Worm (Caenorhabditis elegans) whole organism, early embryonic: ENCODE results near the gene ndg-4.

Experiments
- B0310.2 ChIP-seq: sonication (generic microtip); optimal IDR thresholded peaks from 2 replicates; lab custom pipeline; 2016; ENCODE audit warnings: mild to moderate bottlenecking, missing genetic modification characterization, missing compliant biosample characterization
- F13C5.2 ChIP-seq: sonication (generic microtip); optimal IDR thresholded peaks from 2 replicates; lab custom pipeline; 2017; ENCODE audit warnings: mild to moderate bottlenecking, missing genetic modification characterization, inconsistent platforms, missing compliant biosample characterization
- aly-1 ChIP-seq: sonication (generic microtip); optimal IDR thresholded peaks from 2 replicates; lab custom pipeline; 2016; ENCODE audit warnings: missing genetic modification characterization, missing compliant biosample characterization
- ama-1 ChIP-seq: fragments of 150-350 bp; optimal IDR thresholded peaks from 2 replicates; lab custom pipeline; 2014
- ceh-13 ChIP-seq: fragments of 200-800 bp; sonication (Bioruptor generic); optimal IDR thresholded peaks from 2 replicates; lab custom pipeline; 2018; ENCODE audit warnings: mild to moderate bottlenecking, missing genetic modification characterization, missing compliant biosample characterization
- ceh-36 ChIP-seq: sonication (generic microtip); optimal IDR thresholded peaks from 2 replicates; lab custom pipeline; 2016; ENCODE audit warnings: missing genetic modification characterization, inconsistent platforms, missing compliant biosample characterization
- ets-7 ChIP-seq: sonication (generic microtip); optimal IDR thresholded peaks from 2 replicates; lab custom pipeline; 2016; ENCODE audit warnings: missing genotype, missing genetic modification characterization, missing compliant biosample characterization
- flt-1 ChIP-seq: fragments of 200-800 bp; sonication (Bioruptor generic); IDR thresholded peaks from 2 replicates; pipeline ENCODE4 v1.3.6; 2022; ENCODE audit warnings: missing genetic modification characterization, missing compliant biosample characterization
- hmbx-1 ChIP-seq: sonication (generic microtip); optimal IDR thresholded peaks from 2 replicates; lab custom pipeline; 2016; ENCODE audit warnings: mild to moderate bottlenecking, missing genetic modification characterization, missing compliant biosample characterization
- hmg-4 ChIP-seq: fragments of 200-800 bp; sonication (Bioruptor generic); optimal IDR thresholded peaks from 2 replicates; lab custom pipeline; 2018; ENCODE audit warnings: mild to moderate bottlenecking, missing genetic modification characterization, missing compliant biosample characterization
- hnd-1 ChIP-seq: sonication (generic microtip); optimal IDR thresholded peaks from 2 replicates; lab custom pipeline; 2016; ENCODE audit warnings: missing genetic modification characterization, missing compliant biosample characterization
- pes-1 ChIP-seq: fragments of 200-800 bp; sonication (Bioruptor generic); IDR thresholded peaks from 2 replicates; pipeline ENCODE4 v1.3.6; 2022; ENCODE audit warnings: missing genetic modification reagents, missing genetic modification characterization, missing compliant biosample characterization
- scrt-1 ChIP-seq: fragments of 200-800 bp; sonication (Bioruptor generic); IDR thresholded peaks from 2 replicates; pipeline ENCODE4 v1.3.6; 2022; ENCODE audit warnings: missing genetic modification characterization, missing compliant biosample characterization
- sea-1 ChIP-seq: fragments of 200-800 bp; sonication (Bioruptor generic); conservative IDR thresholded peaks from 2 replicates; pipeline ENCODE4 v1.3.6; 2022; ENCODE audit warnings: missing genetic modification characterization, missing compliant biosample characterization
- tbx-11 ChIP-seq: fragments of 200-800 bp; sonication (Bioruptor generic); IDR thresholded peaks from 2 replicates; pipeline ENCODE4 v1.3.6; 2022; ENCODE audit warnings: missing genetic modification characterization, missing compliant biosample characterization
- tbx-37 ChIP-seq: fragments of 200-800 bp; sonication (Bioruptor generic); conservative IDR thresholded peaks from 2 replicates; pipeline ENCODE4 v1.3.6; 2022; ENCODE audit warnings: missing genetic modification reagents, missing genetic modification characterization, missing compliant biosample characterization
- tra-4 ChIP-seq: sonication (generic microtip); optimal IDR thresholded peaks from 2 replicates; lab custom pipeline; 2017; ENCODE audit warnings: missing genetic modification characterization, missing compliant biosample characterization

Gene ndg-4

DNA sequence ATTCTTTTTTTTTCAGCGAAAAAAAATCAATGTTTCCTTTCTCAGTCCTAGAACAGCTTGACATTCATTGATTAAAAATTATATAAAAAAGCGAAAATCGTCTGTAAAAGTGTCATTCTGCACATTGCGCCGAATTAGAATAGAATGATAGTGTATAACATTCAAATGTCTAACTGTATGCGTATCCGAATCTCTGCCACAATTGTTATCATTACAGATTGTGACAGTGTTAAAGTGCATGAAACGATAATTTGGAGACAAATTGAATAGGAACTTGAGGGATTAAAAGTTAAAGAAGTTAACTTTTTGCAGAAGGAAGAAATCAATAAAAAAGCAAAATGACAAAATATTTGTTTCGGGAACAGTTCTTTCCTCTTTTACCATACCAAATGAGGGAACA is 1.2 kb upstream of the ndg-4 start:
- TF ChIP-seq hmbx-1 (no peak), tbx-37 (GFP tag; lab: Robert Waterston, UW) (no peak), flt-1 (GFP tag; lab: Robert Waterston, UW) (no peak), scrt-1 (no peak), pes-1 (GFP tag; lab: Robert Waterston, UW) (no peak), tra-4 (tag; lab: Kevin White, UChicago) (no peak), hnd-1 (tag; lab: Kevin White, UChicago) (no peak), hmg-4 (no peak), F13C5.2 (no peak), sea-1 (GFP tag; lab: Robert Waterston, UW) (no peak), B0310.2 (tag; lab: Kevin White, UChicago) (no peak), ceh-13 (GFP tag; lab: Kevin White, UChicago) (no peak), ama-1 (no peak), ets-7 (tag; lab: Kevin White, UChicago) (no peak), ceh-36 (tag; lab: Kevin White, UChicago) (no peak), tbx-11 (GFP tag; lab: Robert Waterston, UW) (no peak)

DNA sequence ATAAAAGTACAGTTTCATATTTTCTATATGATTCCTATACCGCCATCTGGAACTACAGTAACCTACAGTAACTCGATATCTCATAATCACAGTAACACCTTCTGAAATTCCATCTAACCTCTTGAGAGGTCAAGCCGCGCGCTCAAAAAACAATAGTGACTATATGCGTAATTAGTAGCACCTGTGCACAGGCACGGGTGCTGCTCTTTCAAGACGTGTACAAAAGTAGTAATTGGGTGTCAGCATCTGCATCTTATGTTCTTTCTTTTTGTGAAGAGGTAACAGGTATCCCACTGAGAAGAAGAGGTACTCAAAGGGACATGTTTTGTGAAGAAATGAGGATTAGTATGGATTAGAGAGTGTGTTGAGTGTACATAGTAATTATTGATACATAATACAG is 5.8 kb downstream of the ndg-4 start:
- TF ChIP-seq B0310.2 (tag; lab: Kevin White, UChicago) (no peak), hmg-4 (no peak), ama-1 (no peak), hnd-1 (tag; lab: Kevin White, UChicago) (no peak), hmbx-1 (no peak), flt-1 (GFP tag; lab: Robert Waterston, UW) (no peak), F13C5.2 (no peak), ceh-36 (tag; lab: Kevin White, UChicago) (no peak), pes-1 (GFP tag; lab: Robert Waterston, UW) (no peak), sea-1 (GFP tag; lab: Robert Waterston, UW) (no peak), aly-1 (tag; lab: Kevin White, UChicago) (no peak), scrt-1 (no peak), ceh-13 (GFP tag; lab: Kevin White, UChicago) (no peak), tbx-37 (GFP tag; lab: Robert Waterston, UW) (no peak), tra-4 (tag; lab: Kevin White, UChicago) (no peak)

DNA sequence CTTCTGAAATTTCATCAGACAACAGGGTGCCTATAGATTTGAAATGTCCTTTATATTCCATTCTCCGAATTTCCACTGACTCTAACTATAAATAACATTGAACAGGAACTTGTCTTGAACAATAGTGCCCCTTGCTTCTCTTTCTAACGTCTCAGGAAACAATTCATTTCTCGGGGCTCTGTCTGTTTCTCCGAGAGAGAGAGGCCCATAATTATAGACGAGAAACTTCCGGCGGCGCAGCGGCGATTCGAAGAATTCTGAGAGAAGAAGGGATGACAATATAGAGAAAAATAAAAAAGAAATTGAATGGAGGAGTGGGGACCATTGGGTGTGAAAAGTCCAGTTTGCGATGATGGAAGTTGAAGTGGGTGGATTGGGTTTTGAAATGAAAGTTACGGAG is 6.9 kb downstream of the ndg-4 start:
- no peak for TF ChIP-seq aly-1 (tag; lab: Kevin White, UChicago)
- no peak for TF ChIP-seq tbx-37 (GFP tag; lab: Robert Waterston, UW)
- TF ChIP-seq tbx-11 (GFP tag; lab: Robert Waterston, UW), result no peak
- TF ChIP-seq flt-1 (GFP tag; lab: Robert Waterston, UW), result no peak
- no peak for TF ChIP-seq ets-7 (tag; lab: Kevin White, UChicago)
- TF ChIP-seq ceh-36 (tag; lab: Kevin White, UChicago), result no peak
- no peak for TF ChIP-seq hmg-4
- TF ChIP-seq hnd-1 (tag; lab: Kevin White, UChicago), result no peak
- TF ChIP-seq ceh-13 (GFP tag; lab: Kevin White, UChicago), result no peak
- no peak for TF ChIP-seq hmbx-1
- TF ChIP-seq F13C5.2, result no peak
- TF ChIP-seq sea-1 (GFP tag; lab: Robert Waterston, UW), result no peak
- no peak for TF ChIP-seq B0310.2 (tag; lab: Kevin White, UChicago)
- TF ChIP-seq scrt-1, result no peak
- TF ChIP-seq tra-4 (tag; lab: Kevin White, UChicago), result no peak

DNA sequence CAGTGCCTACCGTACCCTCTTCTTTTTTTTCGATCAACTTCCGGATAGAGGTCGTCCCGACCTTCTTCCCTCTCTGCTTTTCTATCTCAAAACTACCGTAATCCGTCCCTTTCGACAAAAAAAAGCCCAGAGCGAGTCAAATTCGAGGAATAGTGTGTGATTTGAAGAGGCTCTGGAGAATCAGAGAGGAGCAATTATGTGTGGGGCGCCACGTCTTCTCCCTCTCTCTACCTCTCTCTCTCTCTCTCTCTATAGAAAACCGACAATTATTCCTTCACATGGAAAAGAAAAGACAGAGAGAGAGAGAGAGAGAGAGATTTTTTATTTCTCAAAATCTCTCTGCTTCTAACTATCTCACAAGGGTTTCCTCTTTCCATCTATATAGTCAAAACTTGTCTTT is 10.6 kb downstream of the ndg-4 start:
- TF ChIP-seq hmbx-1 (no peak), sea-1 (GFP tag; lab: Robert Waterston, UW) (no peak), pes-1 (GFP tag; lab: Robert Waterston, UW) (no peak), B0310.2 (tag; lab: Kevin White, UChicago) (no peak), tbx-37 (GFP tag; lab: Robert Waterston, UW) (no peak), scrt-1 (no peak), hmg-4 (no peak), ceh-13 (GFP tag; lab: Kevin White, UChicago) (no peak), aly-1 (tag; lab: Kevin White, UChicago) (no peak), tbx-11 (GFP tag; lab: Robert Waterston, UW) (no peak), tra-4 (tag; lab: Kevin White, UChicago) (no peak), flt-1 (GFP tag; lab: Robert Waterston, UW) (no peak), ceh-36 (tag; lab: Kevin White, UChicago) (no peak), ets-7 (tag; lab: Kevin White, UChicago) (no peak), F13C5.2 (no peak), ama-1 (no peak), hnd-1 (tag; lab: Kevin White, UChicago) (no peak)

DNA sequence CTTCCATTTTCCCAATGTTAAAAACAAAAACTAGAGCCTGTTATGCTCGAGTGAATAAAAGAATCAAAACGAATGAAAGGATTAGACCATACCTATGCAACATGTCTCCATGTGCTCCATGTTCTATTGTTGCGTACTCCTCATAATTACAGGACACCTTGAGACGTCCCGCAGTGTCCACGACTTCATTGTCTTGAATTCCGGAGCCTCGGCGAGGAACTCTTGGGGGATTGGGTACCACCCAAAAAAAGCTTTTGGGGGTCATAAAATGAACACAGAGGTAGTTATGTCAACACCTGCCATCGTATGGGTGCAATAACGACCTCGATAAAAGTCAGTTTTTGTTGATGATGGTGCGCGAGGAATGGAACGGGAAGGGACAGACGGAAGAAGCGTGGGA is 12.3 kb downstream of the ndg-4 start:
- TF ChIP-seq flt-1 (GFP tag; lab: Robert Waterston, UW) (no peak), aly-1 (tag; lab: Kevin White, UChicago) (peak; percentile 14)

DNA sequence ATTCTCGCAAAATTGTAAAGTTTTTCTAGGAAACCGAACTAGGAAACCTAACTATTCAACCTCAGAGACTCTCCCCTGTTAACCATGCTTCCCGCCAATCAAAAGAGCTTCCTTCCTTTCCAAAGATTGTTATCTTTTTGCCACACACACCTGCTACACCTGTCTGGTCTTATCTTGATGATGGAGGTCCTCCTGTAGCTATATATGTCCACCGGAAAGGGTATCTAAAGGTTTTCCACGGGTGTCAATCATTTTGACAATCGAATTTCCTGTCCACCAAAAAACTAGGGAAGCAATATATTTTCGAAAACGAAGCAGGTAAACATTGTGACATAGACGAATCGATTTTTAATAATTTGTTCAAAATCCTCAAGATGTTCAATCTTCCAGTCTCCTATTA is 13.4 kb downstream of the ndg-4 start:
- no peak for TF ChIP-seq F13C5.2
- peak; percentile 30 for TF ChIP-seq ets-7 (tag; lab: Kevin White, UChicago)

DNA sequence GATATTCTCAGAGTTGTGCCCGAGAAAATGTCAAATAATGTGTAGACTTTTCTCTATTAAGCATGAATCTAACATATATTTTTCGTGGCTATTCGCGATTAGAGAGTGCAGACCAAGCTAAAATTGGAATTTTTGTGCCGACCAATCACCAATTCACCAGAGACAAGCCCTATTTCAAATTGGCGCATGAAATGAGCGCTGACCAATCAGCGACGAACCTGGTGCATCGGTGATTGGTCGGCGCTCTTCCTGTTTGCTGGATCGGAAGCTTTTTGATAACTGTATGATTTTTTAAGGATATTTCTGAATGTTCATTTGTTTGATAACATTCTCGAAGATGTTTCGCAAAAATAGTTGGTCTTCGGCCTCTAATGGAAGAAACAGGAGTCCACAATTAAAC is 13.9 kb downstream of the ndg-4 start:
- TF ChIP-seq ceh-36 (tag; lab: Kevin White, UChicago), result no peak
- TF ChIP-seq sea-1 (GFP tag; lab: Robert Waterston, UW), result no peak
- no peak for TF ChIP-seq B0310.2 (tag; lab: Kevin White, UChicago)
- no peak for TF ChIP-seq ets-7 (tag; lab: Kevin White, UChicago)

DNA sequence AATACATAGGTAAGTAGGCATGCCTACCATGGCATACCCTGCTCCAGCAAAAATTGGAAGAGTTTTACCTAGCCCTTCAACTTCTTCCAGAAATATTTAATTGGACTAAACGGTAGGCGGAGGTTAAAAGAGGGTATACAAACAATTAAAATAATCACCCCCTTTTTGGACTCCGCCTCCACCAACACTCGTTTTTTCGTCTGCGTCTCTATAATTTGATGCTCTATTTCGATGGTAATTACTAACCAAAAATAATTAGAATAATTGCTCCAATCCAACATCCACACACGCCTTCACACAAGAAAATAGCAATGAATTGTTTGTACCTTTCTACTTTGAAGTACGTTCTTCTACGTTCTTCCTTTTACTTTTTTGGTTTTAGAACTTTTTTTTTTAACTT is 14.4 kb downstream of the ndg-4 start:
- TF ChIP-seq aly-1 (tag; lab: Kevin White, UChicago) (no peak), hnd-1 (tag; lab: Kevin White, UChicago) (no peak), hmg-4 (no peak), tbx-11 (GFP tag; lab: Robert Waterston, UW) (no peak)
